Worm (Caenorhabditis elegans): ENCODE measurements around the gene C55A6.3.
"Not testable (repeated sequence)": the region's sequence is repeated elsewhere in the genome, so short reads cannot be mapped to it uniquely, and the experiment has no call there.

Gene C55A6.3

ce11 chrV:11475638-11476037 lies 37.7 kb downstream of the C55A6.3 start, which contains the start of gene T11F9.7:
Gene T11F9.7, plus strand, starts transcription at chrV:11475938.
- TF ChIP-seq hmg-4 (GFP tag; optimal IDR thresholded peaks at IDR 0.05); F13C5.2 (tag; optimal IDR thresholded peaks at IDR 0.05); tbx-37 (GFP tag; conservative IDR thresholded peaks at IDR 0.05): not testable (repeated sequence)

DNA sequence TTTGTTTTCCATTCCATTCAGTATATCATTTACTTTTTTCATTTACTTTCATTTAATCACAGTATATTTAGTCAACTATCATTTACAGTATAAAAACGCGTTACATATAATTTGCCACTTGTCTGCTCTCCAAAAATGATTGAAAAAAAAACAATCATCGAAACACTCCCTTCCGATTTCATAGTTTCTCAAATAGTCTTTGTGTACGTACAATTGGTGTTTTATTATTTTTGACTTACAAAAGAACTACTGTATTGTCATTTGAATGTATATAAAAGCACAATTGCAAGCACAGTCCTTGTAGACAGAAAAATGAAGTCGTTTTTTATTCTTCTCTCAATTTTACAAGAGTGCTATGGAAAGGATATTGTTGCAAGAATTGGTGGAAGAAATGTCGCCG lies 38.9 kb downstream of the C55A6.3 start, which contains the start of gene nas-22:
Gene nas-22 (plus strand): TSS at position 301 of the 400 bp plus-strand sequence.
- no peak for TF ChIP-seq F13C5.2 (tag; optimal IDR thresholded peaks at IDR 0.05)
- TF ChIP-seq tbx-11 (GFP tag; IDR thresholded peaks at IDR 0.05): no peak
- no peak for TF ChIP-seq scrt-1 (GFP tag; IDR thresholded peaks at IDR 0.05)
- TF ChIP-seq ceh-36 (tag; optimal IDR thresholded peaks at IDR 0.05): no peak
- no peak for TF ChIP-seq ceh-13 (GFP tag; optimal IDR thresholded peaks at IDR 0.05)
- TF ChIP-seq tbx-37 (GFP tag; conservative IDR thresholded peaks at IDR 0.05): no peak
- no peak for TF ChIP-seq sea-1 (GFP tag; conservative IDR thresholded peaks at IDR 0.05)

ce11 chrV:11472209-11472608 lies 41.1 kb downstream of the C55A6.3 start, which contains the start of the genes nas-20 and nas-21:
Gene nas-20, minus strand, starts transcription at chrV:11472309.
Gene nas-21, plus strand, starts transcription at chrV:11472564.
- no peak for TF ChIP-seq F13C5.2 (tag; optimal IDR thresholded peaks at IDR 0.05)
- no peak for TF ChIP-seq ets-7 (tag; optimal IDR thresholded peaks at IDR 0.05)
- TF ChIP-seq pes-1 (GFP tag; IDR thresholded peaks at IDR 0.05): no peak
- no peak for TF ChIP-seq aly-1 (tag; optimal IDR thresholded peaks at IDR 0.05)
- no peak for TF ChIP-seq tbx-11 (GFP tag; IDR thresholded peaks at IDR 0.05)
- no peak for TF ChIP-seq ama-1 (optimal IDR thresholded peaks at IDR 0.05)
- no peak for TF ChIP-seq tbx-37 (GFP tag; conservative IDR thresholded peaks at IDR 0.05)
- TF ChIP-seq ceh-13 (GFP tag; optimal IDR thresholded peaks at IDR 0.05): no peak
- no peak for TF ChIP-seq flt-1 (GFP tag; IDR thresholded peaks at IDR 0.05)
- no peak for TF ChIP-seq ceh-36 (tag; optimal IDR thresholded peaks at IDR 0.05)
- TF ChIP-seq hnd-1 (tag; optimal IDR thresholded peaks at IDR 0.05): no peak
- TF ChIP-seq hmg-4 (GFP tag; optimal IDR thresholded peaks at IDR 0.05): no peak
- no peak for TF ChIP-seq B0310.2 (tag; optimal IDR thresholded peaks at IDR 0.05)
- TF ChIP-seq sea-1 (GFP tag; conservative IDR thresholded peaks at IDR 0.05): no peak
- no peak for TF ChIP-seq scrt-1 (GFP tag; IDR thresholded peaks at IDR 0.05)
- no peak for TF ChIP-seq hmbx-1 (tag; optimal IDR thresholded peaks at IDR 0.05)
- TF ChIP-seq tra-4 (tag; optimal IDR thresholded peaks at IDR 0.05): no peak

DNA sequence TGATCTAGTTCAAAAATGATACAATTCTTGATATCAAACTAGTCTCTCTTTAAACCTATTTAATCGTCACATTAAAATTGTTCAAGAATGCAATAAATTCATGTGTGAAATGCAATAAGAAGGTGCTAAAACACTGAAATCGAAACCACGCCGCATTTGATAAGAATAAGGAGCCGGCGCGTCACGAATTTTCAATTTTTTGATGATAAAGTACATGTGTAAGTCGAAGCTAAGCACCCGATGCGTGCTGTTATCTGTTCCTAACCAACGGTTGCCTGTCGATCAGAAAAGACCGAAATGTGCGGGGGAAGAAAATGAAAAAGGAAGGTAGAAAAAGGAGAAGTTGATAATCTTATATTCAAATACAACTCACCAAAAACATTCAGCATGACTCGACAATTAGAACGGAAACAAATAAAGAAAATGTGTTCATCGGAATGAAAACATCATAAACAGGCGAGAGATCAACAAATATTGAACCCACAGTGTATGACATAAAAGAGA lies 43.1 kb downstream of the C55A6.3 start, which contains the start of gene aat-6:
Gene aat-6 (minus strand): TSS at position 454 of the 504 bp plus-strand sequence.
- no peak for TF ChIP-seq F13C5.2 (tag; optimal IDR thresholded peaks at IDR 0.05)
- no peak for TF ChIP-seq ama-1 (optimal IDR thresholded peaks at IDR 0.05)
- no peak for TF ChIP-seq sea-1 (GFP tag; conservative IDR thresholded peaks at IDR 0.05)
- TF ChIP-seq B0310.2 (tag; optimal IDR thresholded peaks at IDR 0.05): no peak
- no peak for TF ChIP-seq aly-1 (tag; optimal IDR thresholded peaks at IDR 0.05)

- no peak for TF ChIP-seq pes-1 (GFP tag; IDR thresholded peaks at IDR 0.05)
- TF ChIP-seq B0310.2 (tag; optimal IDR thresholded peaks at IDR 0.05): no peak
- no peak for TF ChIP-seq ama-1 (optimal IDR thresholded peaks at IDR 0.05)
- TF ChIP-seq tbx-11 (GFP tag; IDR thresholded peaks at IDR 0.05): no peak
- TF ChIP-seq flt-1 (GFP tag; IDR thresholded peaks at IDR 0.05): no peak
- no peak for TF ChIP-seq tra-4 (tag; optimal IDR thresholded peaks at IDR 0.05)
- no peak for TF ChIP-seq hnd-1 (tag; optimal IDR thresholded peaks at IDR 0.05)
- no peak for TF ChIP-seq aly-1 (tag; optimal IDR thresholded peaks at IDR 0.05)
- TF ChIP-seq ceh-13 (GFP tag; optimal IDR thresholded peaks at IDR 0.05): no peak
- TF ChIP-seq hmg-4 (GFP tag; optimal IDR thresholded peaks at IDR 0.05): no peak
- no peak for TF ChIP-seq hmbx-1 (tag; optimal IDR thresholded peaks at IDR 0.05)
- no peak for TF ChIP-seq ceh-36 (tag; optimal IDR thresholded peaks at IDR 0.05)
- no peak for TF ChIP-seq F13C5.2 (tag; optimal IDR thresholded peaks at IDR 0.05)
- TF ChIP-seq ets-7 (tag; optimal IDR thresholded peaks at IDR 0.05): no peak
- no peak for TF ChIP-seq tbx-37 (GFP tag; conservative IDR thresholded peaks at IDR 0.05)
- TF ChIP-seq sea-1 (GFP tag; conservative IDR thresholded peaks at IDR 0.05): no peak
- TF ChIP-seq scrt-1 (GFP tag; IDR thresholded peaks at IDR 0.05): no peak
Observed at ce11 chrV:11462963-11463453, 50.3 kb downstream of the C55A6.3 start, which contains the start of gene zipt-16. Gene zipt-16, plus strand, starts transcription at chrV:11463013.
